Fruit fly (Drosophila melanogaster) whole organism, embryonic: ENCODE results near the gene hll.
A peak's percentile ranks its signal among the peaks of the same experiment; 100 is the strongest.

ENCODE experiments used
- Abd-B ChIP-seq: fragments of 200-800 bp; sonication (Bioruptor generic); optimal IDR thresholded peaks from 2 replicates; lab custom pipeline; 2018; ENCODE audit warnings: missing biosample characterization, mild to moderate bottlenecking, missing genetic modification characterization, moderate library complexity
- C15 ChIP-seq: fragments of 200-800 bp; sonication (Bioruptor generic); IDR thresholded peaks from 3 replicates; pipeline ENCODE4 v1.3.6; 2022; ENCODE audit warnings: missing biosample characterization, missing genetic modification characterization
- CG1024 ChIP-seq: fragments of 200-800 bp; sonication (Bioruptor generic); IDR thresholded peaks from 2 replicates; pipeline ENCODE4 v1.3.6; 2022; ENCODE audit warnings: missing biosample characterization, missing genetic modification characterization
- CG10321 ChIP-seq: fragments of 200-800 bp; sonication (Bioruptor generic); IDR thresholded peaks from 2 replicates; pipeline ENCODE4 v1.3.6; 2022; ENCODE audit warnings: missing biosample characterization, missing genetic modification characterization
- CG10959 ChIP-seq: fragments of 200-800 bp; sonication (Bioruptor generic); IDR thresholded peaks from 2 replicates; pipeline ENCODE4 v1.3.6; 2022; ENCODE audit warnings: missing biosample characterization, missing genetic modification characterization
- CG11398 ChIP-seq: fragments of 200-800 bp; sonication (Bioruptor generic); optimal IDR thresholded peaks from 2 replicates; lab custom pipeline; 2016; ENCODE audit warnings: missing biosample characterization, missing genetic modification characterization
- CG11456 ChIP-seq: fragments of 200-800 bp; sonication (Bioruptor generic); IDR thresholded peaks from 3 replicates; pipeline ENCODE4 v1.3.6; 2022; ENCODE audit warnings: missing biosample characterization, missing genetic modification characterization
- CG13624 ChIP-seq: fragments of 200-800 bp; sonication (Bioruptor generic); optimal IDR thresholded peaks from 2 replicates; lab custom pipeline; 2016; ENCODE audit warnings: missing biosample characterization, missing genetic modification characterization
- CG17186 ChIP-seq: fragments of 200-800 bp; sonication (Bioruptor generic); optimal IDR thresholded peaks from 3 replicates; lab custom pipeline; 2017; ENCODE audit warnings: missing biosample characterization, missing genetic modification reagents, missing genetic modification characterization
- CG17912 ChIP-seq: fragments of 200-800 bp; sonication (Bioruptor generic); optimal IDR thresholded peaks from 2 replicates; lab custom pipeline; 2018; ENCODE audit warnings: missing biosample characterization, mild to moderate bottlenecking, missing genetic modification characterization
- CG2120 ChIP-seq: fragments of 200-800 bp; sonication (Bioruptor generic); optimal IDR thresholded peaks from 3 replicates; lab custom pipeline; 2016; ENCODE audit warnings: missing biosample characterization, missing genetic modification characterization
- CG2889 ChIP-seq: fragments of 200-800 bp; sonication (Bioruptor generic); IDR thresholded peaks from 3 replicates; pipeline ENCODE4 v1.3.6; 2022; ENCODE audit warnings: missing biosample characterization, missing genetic modification characterization
- CG6254 ChIP-seq: fragments of 200-800 bp; sonication (Bioruptor generic); optimal IDR thresholded peaks from 3 replicates; lab custom pipeline; 2017; ENCODE audit warnings: mild to moderate bottlenecking, missing biosample characterization, missing genetic modification reagents, missing genetic modification characterization
- CG6854 ChIP-seq: fragments of 200-800 bp; sonication (Bioruptor generic); optimal IDR thresholded peaks from 3 replicates; lab custom pipeline; 2017; ENCODE audit warnings: missing biosample characterization, mild to moderate bottlenecking, missing genetic modification characterization
- CG7271 ChIP-seq: fragments of 200-800 bp; sonication (Bioruptor generic); optimal IDR thresholded peaks from 2 replicates; lab custom pipeline; 2018; ENCODE audit warnings: missing biosample characterization, mild to moderate bottlenecking, missing genetic modification characterization, moderate library complexity
- CG7745 ChIP-seq: fragments of 200-800 bp; sonication (Bioruptor generic); optimal IDR thresholded peaks from 2 replicates; lab custom pipeline; 2018; ENCODE audit warnings: missing biosample characterization, mild to moderate bottlenecking, missing genetic modification characterization, moderate library complexity
- CG7839 ChIP-seq: fragments of 200-800 bp; sonication (Bioruptor generic); optimal IDR thresholded peaks from 3 replicates; lab custom pipeline; 2018; ENCODE audit warnings: missing biosample characterization, mild to moderate bottlenecking, missing genetic modification characterization, moderate library complexity
- CG8089 ChIP-seq: fragments of 200-800 bp; sonication (Bioruptor generic); optimal IDR thresholded peaks from 3 replicates; lab custom pipeline; 2016; ENCODE audit warnings: missing biosample characterization, missing genetic modification characterization
- CG8388 ChIP-seq: fragments of 200-800 bp; sonication (Bioruptor generic); optimal IDR thresholded peaks from 2 replicates; lab custom pipeline; 2019; ENCODE audit warnings: missing biosample characterization, mild to moderate bottlenecking, missing genetic modification characterization, moderate library complexity
- CG8478 ChIP-seq: fragments of >200 bp; optimal IDR thresholded peaks from 2 replicates; lab custom pipeline; 2018
- CG9727 ChIP-seq: fragments of 200-800 bp; sonication (Bioruptor generic); optimal IDR thresholded peaks from 3 replicates; lab custom pipeline; 2017; ENCODE audit warnings: missing biosample characterization, mild to moderate bottlenecking, missing genetic modification characterization
- Camta ChIP-seq: fragments of 200-800 bp; sonication (Bioruptor generic); optimal IDR thresholded peaks from 2 replicates; lab custom pipeline; 2016; ENCODE audit warnings: missing biosample characterization, missing genetic modification characterization
- Chrac-16 ChIP-seq: fragments of 200-800 bp; sonication (Bioruptor generic); optimal IDR thresholded peaks from 3 replicates; lab custom pipeline; 2016; ENCODE audit warnings: missing biosample characterization, missing genetic modification characterization
- Dbx ChIP-seq: fragments of 200-800 bp; sonication (Bioruptor generic); IDR thresholded peaks from 3 replicates; pipeline ENCODE4 v1.3.6; 2022; ENCODE audit warnings: missing biosample characterization, missing genetic modification characterization
- Drgx ChIP-seq: fragments of 200-800 bp; sonication (Bioruptor generic); IDR thresholded peaks from 2 replicates; pipeline ENCODE4 v1.3.6; 2022; ENCODE audit warnings: missing biosample characterization, missing genetic modification characterization
- E2f2 ChIP-seq: fragments of 200-800 bp; sonication (Bioruptor generic); IDR thresholded peaks from 2 replicates; pipeline ENCODE4 v1.3.6; 2022; ENCODE audit warnings: missing biosample characterization, missing genetic modification characterization
- Ets65A ChIP-seq: fragments of 200-800 bp; sonication (Bioruptor generic); peaks from one replicate; lab custom pipeline; 2016; ENCODE audit warnings: missing biosample characterization, missing genetic modification characterization
- Ets97D ChIP-seq: fragments of 200-800 bp; sonication (Bioruptor generic); optimal IDR thresholded peaks from 3 replicates; lab custom pipeline; 2016; ENCODE audit warnings: missing biosample characterization, missing genetic modification characterization
- Lim3 ChIP-seq: fragments of 200-800 bp; sonication (Bioruptor generic); IDR thresholded peaks from 2 replicates; pipeline ENCODE4 v1.3.6; 2022; ENCODE audit warnings: missing biosample characterization, missing genetic modification characterization
- Mrtf ChIP-seq: fragments of 200-800 bp; sonication (Bioruptor generic); IDR thresholded peaks from 3 replicates; pipeline ENCODE4 v1.3.6; 2022; ENCODE audit warnings: missing biosample characterization, missing genetic modification characterization
- Ravus ChIP-seq: fragments of 200-800 bp; sonication (Bioruptor generic); IDR thresholded peaks from 2 replicates; pipeline ENCODE4 v1.3.6; 2022; ENCODE audit warnings: missing biosample characterization, missing genetic modification characterization
- Rfx ChIP-seq: fragments of 200-800 bp; sonication (Bioruptor generic); IDR thresholded peaks from 2 replicates; pipeline ENCODE4 v1.3.6; 2022; ENCODE audit warnings: missing biosample characterization, missing genetic modification characterization
- Rx ChIP-seq: fragments of 200-800 bp; sonication (Bioruptor generic); IDR thresholded peaks from 2 replicates; pipeline ENCODE4 v1.3.6; 2022; ENCODE audit warnings: missing biosample characterization, missing genetic modification characterization
- Vsx1 ChIP-seq: fragments of 200-800 bp; sonication (Bioruptor generic); optimal IDR thresholded peaks from 2 replicates; lab custom pipeline; 2017; ENCODE audit warnings: missing biosample characterization, mild to moderate bottlenecking, missing genetic modification characterization, missing genetic modification reagents
- ac ChIP-seq: fragments of 200-800 bp; sonication (Bioruptor generic); optimal IDR thresholded peaks from 3 replicates; lab custom pipeline; 2017; ENCODE audit warnings: missing biosample characterization, mild to moderate bottlenecking, missing genetic modification characterization
- bigmax ChIP-seq: fragments of 200-800 bp; sonication (Bioruptor generic); optimal IDR thresholded peaks from 2 replicates; lab custom pipeline; 2018; ENCODE audit warnings: missing biosample characterization, mild to moderate bottlenecking, missing genetic modification characterization
- bsh ChIP-seq, 2 experiments: fragments of 200-800 bp; sonication (Bioruptor generic); optimal IDR thresholded peaks; 2 replicates each; lab custom pipeline; 2017 to 2018; ENCODE audit warnings: mild to moderate bottlenecking in 2 of 2, missing biosample characterization in 2 of 2, missing genetic modification characterization in 2 of 2, moderate library complexity in 1 of 2
- cg ChIP-seq: fragments of 200-800 bp; sonication (Bioruptor generic); optimal IDR thresholded peaks from 3 replicates; lab custom pipeline; 2019; ENCODE audit warnings: missing biosample characterization, mild to moderate bottlenecking, missing genetic modification characterization, moderate library complexity
- chif ChIP-seq, 2 experiments: fragments of 200-800 bp; sonication (Bioruptor generic); optimal IDR thresholded peaks; 3 replicates each; lab custom pipeline; 2016; ENCODE audit warnings: missing biosample characterization in 2 of 2, missing genetic modification characterization in 2 of 2
- fu2 ChIP-seq: fragments of 200-800 bp; sonication (Bioruptor generic); optimal IDR thresholded peaks from 2 replicates; lab custom pipeline; 2016; ENCODE audit warnings: missing biosample characterization, missing genetic modification characterization
- her ChIP-seq: fragments of 200-800 bp; sonication (Bioruptor generic); optimal IDR thresholded peaks from 2 replicates; lab custom pipeline; 2016; ENCODE audit warnings: missing biosample characterization, missing genetic modification characterization
- insv ChIP-seq, 2 experiments: fragments of 200-800 bp; sonication (Bioruptor generic); optimal IDR thresholded peaks; 3 replicates each; lab custom pipeline; 2016 to 2018; ENCODE audit warnings: missing biosample characterization in 2 of 2, missing genetic modification characterization in 2 of 2
- inv ChIP-seq: fragments of 200-800 bp; sonication (Bioruptor generic); IDR thresholded peaks from 2 replicates; pipeline ENCODE4 v1.3.6; 2022; ENCODE audit warnings: missing biosample characterization, missing genetic modification characterization; ENCODE audit not compliant: partially characterized antibody
- knrl ChIP-seq: fragments of 200-800 bp; sonication (Bioruptor generic); IDR thresholded peaks from 3 replicates; pipeline ENCODE4 v1.3.6; 2022; ENCODE audit warnings: missing biosample characterization, missing genetic modification characterization; ENCODE audit not compliant: partially characterized antibody
- otp ChIP-seq: fragments of 200-800 bp; sonication (Bioruptor generic); IDR thresholded peaks from 3 replicates; pipeline ENCODE4, ENCODE4 v1.3.6; 2022; ENCODE audit warnings: missing biosample characterization, missing genetic modification characterization
- psq ChIP-seq: fragments of 200-800 bp; sonication (Bioruptor generic); optimal IDR thresholded peaks from 2 replicates; lab custom pipeline; 2017; ENCODE audit warnings: missing biosample characterization, missing genetic modification characterization
- scrt ChIP-seq: fragments of 200-800 bp; sonication (Bioruptor generic); optimal IDR thresholded peaks from 2 replicates; lab custom pipeline; 2018; ENCODE audit warnings: missing biosample characterization, mild to moderate bottlenecking, missing genetic modification characterization, moderate library complexity
- slbo ChIP-seq: fragments of 200-800 bp; sonication (Bioruptor generic); IDR thresholded peaks from 2 replicates; pipeline ENCODE4 v1.3.6; 2022; ENCODE audit warnings: missing biosample characterization, missing genetic modification characterization
- sr ChIP-seq: fragments of 200-800 bp; sonication (Bioruptor generic); IDR thresholded peaks from 3 replicates; pipeline ENCODE4 v1.3.6; 2022; ENCODE audit warnings: missing biosample characterization, missing genetic modification characterization
- unpg ChIP-seq: fragments of 200-800 bp; sonication (Bioruptor generic); optimal IDR thresholded peaks from 3 replicates; lab custom pipeline; 2018; ENCODE audit warnings: missing biosample characterization, mild to moderate bottlenecking, missing genetic modification characterization, moderate library complexity

The hll gene

dm6 chr2L:14024051-14024745, 2.6 kb upstream of the hll start (continued):
- TF ChIP-seq Drgx (GFP tag; lab: Robert Waterston, UW), result peak; percentile 88
- peak; percentile 36; the same call in 1 of the 3 replicates for TF ChIP-seq knrl (GFP tag; lab: Robert Waterston, UW)
- peak; percentile 88 for TF ChIP-seq Chrac-16 (GFP tag; lab: Kevin White, UChicago)
- no peak for TF ChIP-seq inv
- peak; percentile 98 for TF ChIP-seq her
- TF ChIP-seq fu2 (GFP tag; lab: Kevin White, UChicago), result peak; percentile 97
- TF ChIP-seq ac (GFP tag; lab: Kevin White, UChicago), result peak; percentile 100
- TF ChIP-seq Mrtf, result peak; percentile 97
- peak; percentile 98 for TF ChIP-seq CG6854
- peak; percentile 100 for TF ChIP-seq Vsx1 (GFP tag; lab: Kevin White, UChicago)
- TF ChIP-seq CG10959 (GFP tag; lab: Robert Waterston, UW), result peak; percentile 98; the same call in 1 of the 2 replicates
- peak; percentile 96 for TF ChIP-seq C15 (GFP tag; lab: Robert Waterston, UW)
- TF ChIP-seq bsh (GFP tag; optimal IDR thresholded peaks at IDR 0.05; lab: Kevin White, UChicago), result peak; percentile 22 to 99
- TF ChIP-seq CG2889 (GFP tag; lab: Robert Waterston, UW), result peak; percentile 95
- peak; percentile 93 for TF ChIP-seq cg (GFP tag; lab: Kevin White, UChicago)
- TF ChIP-seq CG6254 (GFP tag; lab: Kevin White, UChicago), result peak; percentile 97
- TF ChIP-seq Ravus (GFP tag; lab: Robert Waterston, UW), result peak; percentile 93
- TF ChIP-seq CG7745 (tag; lab: Kevin White, UChicago), result peak; percentile 99
- TF ChIP-seq Ets97D (GFP tag; lab: Kevin White, UChicago), result peak; percentile 92
- TF ChIP-seq insv (GFP tag; optimal IDR thresholded peaks at IDR 0.05; lab: Kevin White, UChicago), result peak; percentile 77 to 90
- TF ChIP-seq Dbx (GFP tag; lab: Robert Waterston, UW), result peak; percentile 99
- peak; percentile 91 for TF ChIP-seq slbo (GFP tag; lab: Robert Waterston, UW)
- TF ChIP-seq Camta (GFP tag; lab: Kevin White, UChicago), result peak; percentile 100
- TF ChIP-seq CG13624 (GFP tag; lab: Kevin White, UChicago), result peak; percentile 98
- TF ChIP-seq CG8089 (GFP tag; lab: Kevin White, UChicago), result peak; percentile 100
- peak; percentile 100 for TF ChIP-seq CG11398
- TF ChIP-seq CG1024 (GFP tag; lab: Robert Waterston, UW), result peak; percentile 98
- peak; percentile 87 for TF ChIP-seq E2f2 (GFP tag; lab: Robert Waterston, UW)
- peak; percentile 98 for TF ChIP-seq Rfx
- TF ChIP-seq otp (GFP tag; lab: Robert Waterston, UW), result peak; percentile 100
- peak; percentile 98 for TF ChIP-seq psq
- TF ChIP-seq Ets65A, result peak; percentile 96
- no peak for TF ChIP-seq CG8478 (lab: Kevin White, UChicago)
- TF ChIP-seq Lim3 (GFP tag; lab: Robert Waterston, UW), result peak; percentile 91
- peak; percentile 93 for TF ChIP-seq bigmax (GFP tag; lab: Kevin White, UChicago)
- TF ChIP-seq Rx (GFP tag; lab: Robert Waterston, UW), result peak; percentile 97
- TF ChIP-seq CG17912, result peak; percentile 100
- TF ChIP-seq CG11456 (GFP tag; lab: Robert Waterston, UW), result peak; percentile 99
- peak; percentile 83 for TF ChIP-seq Abd-B (GFP tag; lab: Kevin White, UChicago)
- peak; percentile 98 for TF ChIP-seq unpg
- TF ChIP-seq scrt, result peak; percentile 98
- TF ChIP-seq CG7839 (tag; lab: Kevin White, UChicago), result peak; percentile 95
- peak; percentile 99 for TF ChIP-seq CG7271 (tag; lab: Kevin White, UChicago)
- TF ChIP-seq CG17186, result peak; percentile 98
- peak; percentile 100 for TF ChIP-seq CG9727 (GFP tag; lab: Kevin White, UChicago)
- TF ChIP-seq CG10321 (GFP tag; lab: Robert Waterston, UW), result peak; percentile 89
- TF ChIP-seq CG2120 (GFP tag; lab: Kevin White, UChicago), result peak; percentile 95
- peak; percentile 99 to 100 for TF ChIP-seq chif (GFP tag; optimal IDR thresholded peaks at IDR 0.05; lab: Kevin White, UChicago)
- peak; percentile 100 for TF ChIP-seq sr (GFP tag; lab: Robert Waterston, UW)
- peak; percentile 96 for TF ChIP-seq CG8388 (GFP tag; lab: Kevin White, UChicago)
